Fruit fly (Drosophila melanogaster) whole organism, embryonic: ENCODE measurements around the gene CG10803.

Experiments
- Atf3 ChIP-seq: fragments of 200-800 bp; sonication (Bioruptor generic); optimal IDR thresholded peaks from 3 replicates; lab custom pipeline; 2016; ENCODE audit warnings: missing biosample characterization, missing genetic modification characterization
- CG11695 ChIP-seq: fragments of 200-800 bp; sonication (Bioruptor generic); IDR thresholded peaks from 3 replicates; pipeline ENCODE4 v1.3.6; 2022; ENCODE audit warnings: missing biosample characterization, missing genetic modification characterization
- CG12219 ChIP-seq: fragments of 200-800 bp; sonication (Bioruptor generic); optimal IDR thresholded peaks from 3 replicates; lab custom pipeline; 2018; ENCODE audit warnings: missing biosample characterization, mild to moderate bottlenecking, missing genetic modification characterization
- CG12236 ChIP-seq: fragments of 200-800 bp; sonication (Bioruptor generic); optimal IDR thresholded peaks from 2 replicates; lab custom pipeline; 2016; ENCODE audit warnings: missing biosample characterization, missing genetic modification characterization
- CG14441 ChIP-seq: fragments of 200-800 bp; sonication (Bioruptor generic); IDR thresholded peaks from 2 replicates; pipeline ENCODE4 v1.3.6; 2022; ENCODE audit warnings: missing biosample characterization, missing genetic modification characterization
- CG14965 ChIP-seq: fragments of 200-800 bp; sonication (Bioruptor generic); optimal IDR thresholded peaks from 2 replicates; lab custom pipeline; 2016; ENCODE audit warnings: missing biosample characterization, missing genetic modification characterization, borderline replicate concordance
- CG1603 ChIP-seq: fragments of 200-800 bp; sonication (Bioruptor generic); optimal IDR thresholded peaks from 2 replicates; lab custom pipeline; 2019; ENCODE audit warnings: missing biosample characterization, mild to moderate bottlenecking, missing genetic modification characterization, moderate library complexity
- CG17328 ChIP-seq: fragments of 200-800 bp; sonication (Bioruptor generic); IDR thresholded peaks from 2 replicates; pipeline ENCODE4 v1.3.6; 2022; ENCODE audit warnings: missing biosample characterization, missing genetic modification characterization
- CG17385 ChIP-seq: fragments of 200-800 bp; sonication (Bioruptor generic); optimal IDR thresholded peaks from 3 replicates; lab custom pipeline; 2018; ENCODE audit warnings: missing biosample characterization, mild to moderate bottlenecking, missing genetic modification characterization
- CG18262 ChIP-seq: fragments of 200-800 bp; optimal IDR thresholded peaks from 3 replicates; lab custom pipeline; 2019; ENCODE audit warnings: missing biosample characterization, mild to moderate bottlenecking, missing genetic modification characterization, moderate library complexity
- CG2199 ChIP-seq: fragments of 200-800 bp; sonication (Bioruptor generic); IDR thresholded peaks from 3 replicates; pipeline ENCODE4 v1.3.6; 2022; ENCODE audit warnings: missing biosample characterization, missing genetic modification characterization
- CG2712 ChIP-seq: fragments of 200-800 bp; optimal IDR thresholded peaks from 3 replicates; lab custom pipeline; 2019; ENCODE audit warnings: missing biosample characterization, mild to moderate bottlenecking, missing genetic modification characterization, moderate library complexity
- CG30020 ChIP-seq: fragments of 200-800 bp; optimal IDR thresholded peaks from 2 replicates; lab custom pipeline; 2019; ENCODE audit warnings: missing biosample characterization, mild to moderate bottlenecking, missing genetic modification characterization, moderate library complexity
- CG30403 ChIP-seq: fragments of 200-800 bp; sonication (Bioruptor generic); optimal IDR thresholded peaks from 3 replicates; lab custom pipeline; 2016; ENCODE audit warnings: missing biosample characterization, missing genetic modification characterization
- CG3163 ChIP-seq: fragments of 200-800 bp; sonication (Bioruptor generic); optimal IDR thresholded peaks from 3 replicates; lab custom pipeline; 2016; ENCODE audit warnings: missing biosample characterization, missing genetic modification characterization
- CG3407 ChIP-seq: fragments of 200-800 bp; sonication (Bioruptor generic); optimal IDR thresholded peaks from 2 replicates; lab custom pipeline; 2018; ENCODE audit warnings: missing biosample characterization, mild to moderate bottlenecking, missing genetic modification characterization
- CG34376 ChIP-seq: fragments of 200-800 bp; sonication (Bioruptor generic); optimal IDR thresholded peaks from 2 replicates; lab custom pipeline; 2018; ENCODE audit warnings: missing biosample characterization, mild to moderate bottlenecking, missing genetic modification characterization
- CG4820 ChIP-seq: fragments of 200-800 bp; sonication (Bioruptor generic); optimal IDR thresholded peaks from 3 replicates; lab custom pipeline; 2016; ENCODE audit warnings: missing biosample characterization, missing genetic modification characterization
- CG6689 ChIP-seq: fragments of 200-800 bp; sonication (Bioruptor generic); IDR thresholded peaks from 2 replicates; pipeline ENCODE4 v1.3.6; 2022; ENCODE audit warnings: missing biosample characterization, missing genetic modification characterization
- CG8388 ChIP-seq: fragments of 200-800 bp; sonication (Bioruptor generic); optimal IDR thresholded peaks from 2 replicates; lab custom pipeline; 2019; ENCODE audit warnings: missing biosample characterization, mild to moderate bottlenecking, missing genetic modification characterization, moderate library complexity
- Fer3 ChIP-seq: fragments of 200-800 bp; sonication (Bioruptor generic); optimal IDR thresholded peaks from 2 replicates; lab custom pipeline; 2018; ENCODE audit warnings: missing biosample characterization, mild to moderate bottlenecking, missing genetic modification characterization, moderate library complexity
- HLH3B ChIP-seq: fragments of 200-800 bp; sonication (Bioruptor generic); IDR thresholded peaks from 2 replicates; pipeline ENCODE4 v1.3.6; 2022; ENCODE audit warnings: missing biosample characterization, missing genetic modification characterization
- Hr51 ChIP-seq, 2 experiments: fragments of 200-800 bp; sonication (Bioruptor generic); optimal IDR thresholded peaks; 2 replicates in 1 of 2; 3 replicates in 1 of 2; lab custom pipeline; 2016 to 2018; ENCODE audit warnings: missing biosample characterization in 2 of 2, missing genetic modification characterization in 2 of 2, mild to moderate bottlenecking in 1 of 2, moderate library complexity in 1 of 2
- Lhr ChIP-seq: fragments of 200-800 bp; sonication (Bioruptor generic); optimal IDR thresholded peaks from 3 replicates; lab custom pipeline; 2017; ENCODE audit warnings: mild to moderate bottlenecking, missing biosample characterization, missing genetic modification reagents, missing genetic modification characterization
- Med ChIP-seq: fragments of 200-800 bp; sonication (Bioruptor generic); peaks from one replicate; lab custom pipeline; 2016; ENCODE audit warnings: missing biosample characterization, missing genetic modification characterization, mild to moderate bottlenecking, inconsistent platforms, moderate library complexity
- Myb ChIP-seq: fragments of 200-800 bp; sonication (Bioruptor generic); optimal IDR thresholded peaks from 2 replicates; lab custom pipeline; 2016; ENCODE audit warnings: missing biosample characterization, missing genetic modification characterization
- Oaz ChIP-seq: fragments of 200-800 bp; sonication (Bioruptor generic); IDR thresholded peaks from 2 replicates; pipeline ENCODE4 v1.3.6; 2022; ENCODE audit warnings: missing biosample characterization, missing genetic modification characterization
- Opbp ChIP-seq: fragments of 200-800 bp; sonication (Bioruptor generic); IDR thresholded peaks from 3 replicates; pipeline ENCODE4 v1.3.6; 2022; ENCODE audit warnings: missing biosample characterization, missing genetic modification characterization; ENCODE audit not compliant: partially characterized antibody
- corto ChIP-seq: fragments of 200-800 bp; sonication (Bioruptor generic); optimal IDR thresholded peaks from 2 replicates; lab custom pipeline; 2016; ENCODE audit warnings: missing biosample characterization, mild to moderate bottlenecking, missing genetic modification characterization, moderate library complexity
- dimm ChIP-seq: fragments of 200-800 bp; sonication (Bioruptor generic); IDR thresholded peaks from 2 replicates; pipeline ENCODE4 v1.3.6; 2022; ENCODE audit warnings: missing biosample characterization, missing genetic modification characterization
- dm ChIP-seq: fragments of 200-800 bp; sonication (Bioruptor generic); optimal IDR thresholded peaks from 3 replicates; lab custom pipeline; 2016; ENCODE audit warnings: missing biosample characterization, missing genetic modification characterization
- fd3F ChIP-seq: fragments of 200-800 bp; sonication (Bioruptor generic); optimal IDR thresholded peaks from 2 replicates; lab custom pipeline; 2018; ENCODE audit warnings: missing biosample characterization, mild to moderate bottlenecking, missing genetic modification characterization, moderate library complexity
- gsb-n ChIP-seq: fragments of 200-800 bp; sonication (Bioruptor generic); optimal IDR thresholded peaks from 3 replicates; lab custom pipeline; 2018; ENCODE audit warnings: missing biosample characterization, mild to moderate bottlenecking, missing genetic modification characterization
- ind ChIP-seq: fragments of 200-800 bp; sonication (Bioruptor generic); optimal IDR thresholded peaks from 3 replicates; lab custom pipeline; 2016; ENCODE audit warnings: missing biosample characterization, missing genetic modification characterization
- klu ChIP-seq: fragments of 200-800 bp; sonication (Bioruptor generic); IDR thresholded peaks from 2 replicates; pipeline ENCODE4 v1.3.6; 2022; ENCODE audit warnings: missing biosample characterization, missing genetic modification characterization
- pan ChIP-seq, 4 experiments: fragments of >200 bp in 3 of 4; fragments of 200-800 bp in 1 of 4; sonication (Bioruptor generic) in 1 of 4; optimal IDR thresholded peaks in 3 of 4; IDR thresholded peaks in 1 of 4; 2 replicates each; pipeline versions ENCODE4 v1.3.6 to Lab custom; 2017 to 2022; ENCODE audit warnings: missing biosample characterization in 2 of 4, missing genetic modification characterization in 2 of 4, mixed read lengths in 1 of 4
- pum ChIP-seq: fragments of 200-800 bp; sonication (Bioruptor generic); optimal IDR thresholded peaks from 2 replicates; lab custom pipeline; 2016; ENCODE audit warnings: missing biosample characterization, missing genetic modification characterization
- ranshi ChIP-seq: fragments of 200-800 bp; sonication (Bioruptor generic); IDR thresholded peaks from 2 replicates; pipeline ENCODE4 v1.3.6; 2022; ENCODE audit warnings: missing biosample characterization, missing genetic modification characterization
- sc ChIP-seq, 3 experiments: fragments of >200 bp in 2 of 3; fragments of 200-800 bp in 1 of 3; sonication (Bioruptor generic) in 1 of 3; optimal IDR thresholded peaks; 2 replicates in 2 of 3; 3 replicates in 1 of 3; lab custom pipeline; 2017; ENCODE audit warnings: mild to moderate bottlenecking in 1 of 3, missing biosample characterization in 1 of 3, missing genetic modification characterization in 1 of 3, missing genetic modification reagents in 1 of 3
- sisA ChIP-seq: fragments of 200-800 bp; sonication (Bioruptor generic); IDR thresholded peaks from 2 replicates; pipeline ENCODE4 v1.3.6; 2022; ENCODE audit warnings: missing biosample characterization, missing genetic modification characterization
- tap ChIP-seq: fragments of 200-800 bp; optimal IDR thresholded peaks from 3 replicates; lab custom pipeline; 2019; ENCODE audit warnings: missing biosample characterization, mild to moderate bottlenecking, missing genetic modification characterization, moderate library complexity
- unc-4 ChIP-seq: fragments of 200-800 bp; sonication (Bioruptor generic); IDR thresholded peaks from 2 replicates; pipeline ENCODE4 v1.3.6; 2022; ENCODE audit warnings: missing biosample characterization, missing genetic modification characterization; ENCODE audit not compliant: partially characterized antibody
- wek ChIP-seq: fragments of 200-800 bp; sonication (Bioruptor generic); optimal IDR thresholded peaks from 3 replicates; lab custom pipeline; 2018; ENCODE audit warnings: missing biosample characterization, mild to moderate bottlenecking, missing genetic modification characterization, moderate library complexity
- zfh1 ChIP-seq: fragments of 200-800 bp; sonication (Bioruptor generic); IDR thresholded peaks from 3 replicates; pipeline ENCODE4 v1.3.6; 2022; ENCODE audit warnings: missing biosample characterization, missing genetic modification characterization

Gene CG10803

DNA sequence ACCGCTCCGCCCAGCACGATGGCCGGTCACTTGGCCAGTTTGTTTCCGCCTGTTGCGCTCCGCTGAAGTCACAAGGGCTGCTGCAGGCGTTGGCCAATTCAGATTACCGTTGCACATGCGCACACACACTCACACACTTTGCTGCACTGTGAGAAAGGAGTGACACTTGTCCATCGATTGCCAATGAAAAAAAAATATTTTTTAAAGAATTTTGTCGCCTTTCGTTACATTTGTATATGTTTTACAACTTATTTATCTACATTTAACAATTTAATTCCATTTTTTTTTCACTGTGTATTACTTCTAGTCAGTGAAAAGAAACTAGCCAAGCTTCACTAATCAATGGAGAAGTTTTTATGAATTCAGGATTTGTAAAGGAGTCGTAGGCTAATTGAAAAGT, 9.4 kb upstream of the CG10803 start (continued):
- TF ChIP-seq gsb-n (tag; lab: Kevin White, UChicago), result no peak
- no peak for TF ChIP-seq sc (optimal IDR thresholded peaks at IDR 0.05; lab: Kevin White, UChicago)
- TF ChIP-seq sc (GFP tag; optimal IDR thresholded peaks at IDR 0.05; lab: Kevin White, UChicago), result peak; percentile 50
- TF ChIP-seq CG17385 (GFP tag; lab: Kevin White, UChicago), result peak; percentile 32
- peak; percentile 27; the same call in 1 of the 2 replicates for TF ChIP-seq ranshi (GFP tag; lab: Robert Waterston, UW)
- TF ChIP-seq dimm (GFP tag; lab: Robert Waterston, UW), result no peak
- peak; percentile 41 for TF ChIP-seq CG4820
- peak; percentile 45 for TF ChIP-seq CG1603 (tag; lab: Kevin White, UChicago)
- TF ChIP-seq CG30020, result no peak
- no peak for TF ChIP-seq unc-4 (GFP tag; lab: Robert Waterston, UW)
- TF ChIP-seq corto (GFP tag; lab: Kevin White, UChicago), result no peak
- TF ChIP-seq sisA (GFP tag; lab: Robert Waterston, UW), result peak; percentile 50; the same call in 1 of the 2 replicates
- TF ChIP-seq CG6689 (GFP tag; lab: Robert Waterston, UW), result peak; percentile 53; the same call in 1 of the 2 replicates
- peak; percentile 78 for TF ChIP-seq Med (GFP tag; lab: Kevin White, UChicago)
- TF ChIP-seq Myb (GFP tag; lab: Kevin White, UChicago), result no peak
- peak; percentile 28 for TF ChIP-seq tap (tag; lab: Kevin White, UChicago)
- TF ChIP-seq Fer3, result peak; percentile 8
- TF ChIP-seq CG30403, result peak; percentile 49
- TF ChIP-seq pan (optimal IDR thresholded peaks at IDR 0.05; lab: Kevin White, UChicago), result no peak
- TF ChIP-seq pan (GFP tag; optimal IDR thresholded peaks at IDR 0.05 in 1 of 2, IDR thresholded peaks at IDR 0.05 in 1 of 2), result peak in 1 of 2 experiments; percentile 34
- peak; percentile 6 for TF ChIP-seq pum (GFP tag; lab: Kevin White, UChicago)
- no peak for TF ChIP-seq CG34376 (GFP tag; lab: Kevin White, UChicago)
- peak; percentile 66 for TF ChIP-seq zfh1 (GFP tag; lab: Robert Waterston, UW)
- peak; percentile 45; the same call in 1 of the 3 replicates for TF ChIP-seq CG11695 (GFP tag; lab: Robert Waterston, UW)
- peak; percentile 17; the same call in 1 of the 2 replicates for TF ChIP-seq HLH3B (GFP tag; lab: Robert Waterston, UW)
- no peak for TF ChIP-seq Opbp (GFP tag; lab: Robert Waterston, UW)
- TF ChIP-seq Oaz, result no peak
- TF ChIP-seq CG3163, result no peak
- peak; percentile 58; the same call in 1 of the 2 replicates for TF ChIP-seq CG17328
- TF ChIP-seq Hr51 (GFP tag; optimal IDR thresholded peaks at IDR 0.05; lab: Kevin White, UChicago), result peak in 1 of 2 experiments; percentile 59
- no peak for TF ChIP-seq CG12219 (GFP tag; lab: Kevin White, UChicago)
- 0 out of 2 replicates have a peak, but pooled peaks have one; percentile 9 for TF ChIP-seq klu
- TF ChIP-seq CG14441, result peak; percentile 33; the same call in 1 of the 2 replicates
- peak; percentile 51 for TF ChIP-seq CG18262
- no peak for TF ChIP-seq fd3F
- peak; percentile 38 for TF ChIP-seq CG8388 (GFP tag; lab: Kevin White, UChicago)
- no peak for TF ChIP-seq Lhr (GFP tag; lab: Kevin White, UChicago)
- TF ChIP-seq dm (GFP tag; lab: Kevin White, UChicago), result no peak
- TF ChIP-seq CG2199 (GFP tag; lab: Robert Waterston, UW), result no peak
- peak; percentile 0 for TF ChIP-seq CG3407 (GFP tag; lab: Kevin White, UChicago)
- peak; percentile 6 for TF ChIP-seq ind (GFP tag; lab: Kevin White, UChicago)
- TF ChIP-seq wek, result no peak
- TF ChIP-seq CG2712, result peak; percentile 64
- no peak for TF ChIP-seq Atf3 (GFP tag; lab: Kevin White, UChicago)
- TF ChIP-seq CG14965 (GFP tag; lab: Kevin White, UChicago), result no peak
- TF ChIP-seq CG12236 (GFP tag; lab: Kevin White, UChicago), result no peak
